Fruit fly (Drosophila melanogaster): ENCODE data around the gene eca.

DNA sequence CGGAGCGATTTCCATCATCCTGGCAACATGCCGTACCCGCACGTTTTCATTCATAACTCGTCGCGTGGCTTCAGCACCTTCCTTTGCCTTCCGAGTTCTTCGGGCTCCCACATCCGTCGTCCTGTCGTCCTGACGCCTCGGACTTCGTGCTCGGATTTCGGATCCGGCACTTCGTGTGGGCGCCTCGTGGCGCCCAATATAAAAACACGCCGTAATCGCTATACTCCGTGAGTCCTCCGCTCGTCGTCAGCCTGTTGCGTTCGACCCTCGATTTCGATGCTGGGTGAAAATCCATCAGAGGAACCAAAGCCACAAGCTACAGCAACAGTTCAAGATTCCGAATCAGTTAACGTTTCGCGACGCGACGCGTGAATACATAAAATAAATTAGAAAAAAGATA lies 45.0 kb downstream of the eca start:
- no peak for TF ChIP-seq CG8478 (optimal IDR thresholded peaks at IDR 0.05)
- no peak for TF ChIP-seq CTCF (optimal IDR thresholded peaks at IDR 0.05)
